Fruit fly (Drosophila melanogaster) whole organism, embryonic: Measurements from ENCODE around the gene CG6610.
A peak's percentile ranks its signal among the peaks of the same experiment; 100 is the strongest.

Experiments used
- Ada2b ChIP-seq: fragments of 200-800 bp; sonication (Bioruptor generic); IDR thresholded peaks from 2 replicates; pipeline ENCODE4 v1.3.6; 2022; ENCODE audit warnings: missing biosample characterization, missing genetic modification characterization
- BEAF-32 ChIP-seq: fragments of 200-800 bp; sonication (Bioruptor generic); optimal IDR thresholded peaks from 3 replicates; lab custom pipeline; 2017; ENCODE audit warnings: missing biosample characterization, missing genetic modification characterization, mild to moderate bottlenecking, moderate library complexity, missing genetic modification reagents
- CG10431 ChIP-seq: fragments of 200-800 bp; sonication (Bioruptor generic); optimal IDR thresholded peaks from 3 replicates; lab custom pipeline; 2018; ENCODE audit warnings: missing biosample characterization, mild to moderate bottlenecking, missing genetic modification characterization
- CG11560 ChIP-seq: fragments of 200-800 bp; sonication (Bioruptor generic); IDR thresholded peaks from 3 replicates; pipeline ENCODE4 v1.3.6; 2022; ENCODE audit warnings: missing biosample characterization, missing genetic modification characterization
- CG12104 ChIP-seq: fragments of 200-800 bp; sonication (Bioruptor generic); optimal IDR thresholded peaks from 3 replicates; lab custom pipeline; 2016; ENCODE audit warnings: missing biosample characterization, missing genetic modification characterization
- CG14014 ChIP-seq: fragments of 200-800 bp; sonication (Bioruptor generic); IDR thresholded peaks from 2 replicates; pipeline ENCODE4 v1.3.6; 2022; ENCODE audit warnings: missing biosample characterization, missing genetic modification characterization
- CG14050 ChIP-seq: fragments of 200-800 bp; sonication (Bioruptor generic); IDR thresholded peaks from 3 replicates; pipeline ENCODE4 v1.3.6; 2022; ENCODE audit warnings: missing biosample characterization, missing genetic modification characterization
- CG15514 ChIP-seq: fragments of 200-800 bp; sonication (Bioruptor generic); optimal IDR thresholded peaks from 3 replicates; lab custom pipeline; 2017; ENCODE audit warnings: missing biosample characterization, missing genetic modification characterization, mild to moderate bottlenecking, moderate library complexity, missing genetic modification reagents
- CG15696 ChIP-seq: fragments of 200-800 bp; sonication (Bioruptor generic); optimal IDR thresholded peaks from 2 replicates; lab custom pipeline; 2019; ENCODE audit warnings: missing biosample characterization, mild to moderate bottlenecking, missing genetic modification characterization, moderate library complexity
- CG17612 ChIP-seq: fragments of 200-800 bp; sonication (Bioruptor generic); IDR thresholded peaks from 2 replicates; pipeline ENCODE4 v1.3.6; 2022; ENCODE audit warnings: missing biosample characterization, missing genetic modification characterization
- CG18764 ChIP-seq: fragments of 200-800 bp; sonication (Bioruptor generic); optimal IDR thresholded peaks from 3 replicates; lab custom pipeline; 2016; ENCODE audit warnings: missing biosample characterization, missing genetic modification characterization
- CG2120 ChIP-seq: fragments of 200-800 bp; sonication (Bioruptor generic); optimal IDR thresholded peaks from 3 replicates; lab custom pipeline; 2016; ENCODE audit warnings: missing biosample characterization, missing genetic modification characterization
- CG3065 ChIP-seq: fragments of 200-800 bp; sonication (Bioruptor generic); optimal IDR thresholded peaks from 2 replicates; lab custom pipeline; 2016; ENCODE audit warnings: missing biosample characterization, missing genetic modification characterization
- CG31224 ChIP-seq: fragments of 200-800 bp; sonication (Bioruptor generic); IDR thresholded peaks from 2 replicates; pipeline ENCODE4 v1.3.6; 2022; ENCODE audit warnings: missing biosample characterization, missing genetic modification characterization
- CG3847 ChIP-seq: fragments of 200-800 bp; sonication (Bioruptor generic); IDR thresholded peaks from 2 replicates; pipeline ENCODE4 v1.3.6; 2022; ENCODE audit warnings: missing biosample characterization, missing genetic modification characterization
- CG4328 ChIP-seq: fragments of 200-800 bp; sonication (Bioruptor generic); optimal IDR thresholded peaks from 3 replicates; lab custom pipeline; 2017; ENCODE audit warnings: missing biosample characterization, missing genetic modification reagents, missing genetic modification characterization
- CG6272 ChIP-seq: fragments of 200-800 bp; sonication (Bioruptor generic); IDR thresholded peaks from 2 replicates; pipeline ENCODE4 v1.3.6; 2022; ENCODE audit warnings: missing biosample characterization, missing genetic modification characterization
- CG6683 ChIP-seq: fragments of 200-800 bp; sonication (Bioruptor generic); optimal IDR thresholded peaks from 2 replicates; lab custom pipeline; 2017; ENCODE audit warnings: missing biosample characterization, mild to moderate bottlenecking, missing genetic modification characterization, missing genetic modification reagents
- CG7745 ChIP-seq: fragments of 200-800 bp; sonication (Bioruptor generic); optimal IDR thresholded peaks from 2 replicates; lab custom pipeline; 2018; ENCODE audit warnings: missing biosample characterization, mild to moderate bottlenecking, missing genetic modification characterization, moderate library complexity
- CG8478 ChIP-seq: fragments of >200 bp; optimal IDR thresholded peaks from 2 replicates; lab custom pipeline; 2018
- Dek ChIP-seq: fragments of 200-800 bp; sonication (Bioruptor generic); optimal IDR thresholded peaks from 3 replicates; lab custom pipeline; 2019; ENCODE audit warnings: missing biosample characterization, mild to moderate bottlenecking, missing genetic modification characterization, moderate library complexity
- Elba2 ChIP-seq: fragments of 200-800 bp; sonication (Bioruptor generic); optimal IDR thresholded peaks from 3 replicates; lab custom pipeline; 2016; ENCODE audit warnings: missing biosample characterization, missing genetic modification characterization
- Ets65A ChIP-seq: fragments of 200-800 bp; sonication (Bioruptor generic); peaks from one replicate; lab custom pipeline; 2016; ENCODE audit warnings: missing biosample characterization, missing genetic modification characterization
- Fer3 ChIP-seq: fragments of 200-800 bp; sonication (Bioruptor generic); optimal IDR thresholded peaks from 2 replicates; lab custom pipeline; 2018; ENCODE audit warnings: missing biosample characterization, mild to moderate bottlenecking, missing genetic modification characterization, moderate library complexity
- HmgZ ChIP-seq: fragments of 200-800 bp; sonication (Bioruptor generic); optimal IDR thresholded peaks from 2 replicates; lab custom pipeline; 2018; ENCODE audit warnings: missing biosample characterization, mild to moderate bottlenecking, missing genetic modification characterization
- Hmr ChIP-seq: fragments of 200-800 bp; sonication (Bioruptor generic); optimal IDR thresholded peaks from 3 replicates; lab custom pipeline; 2017; ENCODE audit warnings: mild to moderate bottlenecking, missing biosample characterization, missing genetic modification reagents, missing genetic modification characterization
- Hmx ChIP-seq: fragments of 200-800 bp; sonication (Bioruptor generic); optimal IDR thresholded peaks from 2 replicates; lab custom pipeline; 2016; ENCODE audit warnings: missing biosample characterization, missing genetic modification characterization
- Myb ChIP-seq: fragments of 200-800 bp; sonication (Bioruptor generic); optimal IDR thresholded peaks from 2 replicates; lab custom pipeline; 2016; ENCODE audit warnings: missing biosample characterization, missing genetic modification characterization
- Nf-YC ChIP-seq: fragments of 200-800 bp; optimal IDR thresholded peaks from 3 replicates; lab custom pipeline; 2019; ENCODE audit warnings: missing biosample characterization, mild to moderate bottlenecking, missing genetic modification characterization, moderate library complexity
- Opbp ChIP-seq: fragments of 200-800 bp; sonication (Bioruptor generic); IDR thresholded peaks from 3 replicates; pipeline ENCODE4 v1.3.6; 2022; ENCODE audit warnings: missing biosample characterization, missing genetic modification characterization; ENCODE audit not compliant: partially characterized antibody
- Ssrp ChIP-seq: fragments of 200-800 bp; sonication (Bioruptor generic); optimal IDR thresholded peaks from 2 replicates; lab custom pipeline; 2018; ENCODE audit warnings: missing biosample characterization, mild to moderate bottlenecking, missing genetic modification characterization, moderate library complexity
- Taf1 ChIP-seq: fragments of 200-800 bp; sonication (Bioruptor generic); IDR thresholded peaks from 2 replicates; pipeline ENCODE4 v1.3.6; 2022; ENCODE audit warnings: missing biosample characterization, missing genetic modification characterization
- Usf ChIP-seq: fragments of 200-800 bp; sonication (Bioruptor generic); optimal IDR thresholded peaks from 2 replicates; lab custom pipeline; 2017; ENCODE audit warnings: missing genotype, missing biosample characterization, missing genetic modification characterization
- chn ChIP-seq: fragments of 200-800 bp; sonication (Bioruptor generic); optimal IDR thresholded peaks from 2 replicates; lab custom pipeline; 2016; ENCODE audit warnings: missing biosample characterization, missing genetic modification characterization
- crp ChIP-seq, 2 experiments: fragments of 200-800 bp; sonication (Bioruptor generic); optimal IDR thresholded peaks; 2 replicates in 1 of 2; 3 replicates in 1 of 2; lab custom pipeline; 2017; ENCODE audit warnings: missing biosample characterization in 2 of 2, missing genetic modification characterization in 2 of 2, mild to moderate bottlenecking in 1 of 2, moderate library complexity in 1 of 2
- dmrt99B ChIP-seq: fragments of 200-800 bp; sonication (Bioruptor generic); optimal IDR thresholded peaks from 2 replicates; lab custom pipeline; 2018; ENCODE audit warnings: missing biosample characterization, mild to moderate bottlenecking, missing genetic modification characterization, moderate library complexity
- gem ChIP-seq: fragments of 200-800 bp; sonication (Bioruptor generic); optimal IDR thresholded peaks from 2 replicates; lab custom pipeline; 2019; ENCODE audit warnings: missing biosample characterization, mild to moderate bottlenecking, missing genetic modification characterization, moderate library complexity
- gfzf ChIP-seq: fragments of 200-800 bp; sonication (Bioruptor generic); optimal IDR thresholded peaks from 2 replicates; lab custom pipeline; 2016; ENCODE audit warnings: missing biosample characterization, mild to moderate bottlenecking, missing genetic modification characterization, moderate library complexity
- ham ChIP-seq: fragments of 200-800 bp; sonication (Bioruptor generic); IDR thresholded peaks from 2 replicates; pipeline ENCODE4 v1.3.6; 2022; ENCODE audit warnings: missing biosample characterization, missing genetic modification characterization
- jumu ChIP-seq: fragments of 200-800 bp; sonication (Bioruptor generic); optimal IDR thresholded peaks from 3 replicates; lab custom pipeline; 2016; ENCODE audit warnings: missing biosample characterization, missing genetic modification characterization
- lab ChIP-seq: fragments of 200-800 bp; sonication (Bioruptor generic); optimal IDR thresholded peaks from 3 replicates; lab custom pipeline; 2017; ENCODE audit warnings: missing biosample characterization, missing genetic modification characterization, mild to moderate bottlenecking, moderate library complexity, missing genetic modification reagents
- lola ChIP-seq, 3 experiments: fragments of >200 bp in 2 of 3; fragments of 200-800 bp in 1 of 3; sonication (Bioruptor generic) in 1 of 3; optimal IDR thresholded peaks; 2 replicates each; lab custom pipeline; 2017 to 2019; ENCODE audit warnings: missing biosample characterization in 3 of 3, missing genetic modification characterization in 3 of 3, mild to moderate bottlenecking in 1 of 3, moderate library complexity in 1 of 3
- mirr ChIP-seq: fragments of 200-800 bp; sonication (Bioruptor generic); optimal IDR thresholded peaks from 3 replicates; lab custom pipeline; 2018; ENCODE audit warnings: missing biosample characterization, mild to moderate bottlenecking, missing genetic modification characterization
- otp ChIP-seq: fragments of 200-800 bp; sonication (Bioruptor generic); IDR thresholded peaks from 3 replicates; pipeline ENCODE4, ENCODE4 v1.3.6; 2022; ENCODE audit warnings: missing biosample characterization, missing genetic modification characterization
- p53 ChIP-seq: fragments of 200-800 bp; sonication (Bioruptor generic); optimal IDR thresholded peaks from 2 replicates; lab custom pipeline; 2016; ENCODE audit warnings: missing biosample characterization, missing genetic modification characterization
- rib ChIP-seq: fragments of 200-800 bp; sonication (Bioruptor generic); IDR thresholded peaks from 2 replicates; pipeline ENCODE4 v1.3.6; 2022; ENCODE audit warnings: missing biosample characterization, missing genetic modification characterization
- sug ChIP-seq: fragments of 200-800 bp; optimal IDR thresholded peaks from 2 replicates; lab custom pipeline; 2019; ENCODE audit warnings: missing biosample characterization, mild to moderate bottlenecking, missing genetic modification characterization, moderate library complexity
- usp ChIP-seq: fragments of >200 bp; optimal IDR thresholded peaks from 2 replicates; lab custom pipeline; 2017; ENCODE audit warnings: missing biosample characterization, missing genetic modification characterization
- wdn ChIP-seq: fragments of 200-800 bp; sonication (Bioruptor generic); IDR thresholded peaks from 2 replicates; pipeline ENCODE4 v1.3.6; 2022; ENCODE audit warnings: missing biosample characterization, missing genetic modification characterization

CG6610 gene

DNA sequence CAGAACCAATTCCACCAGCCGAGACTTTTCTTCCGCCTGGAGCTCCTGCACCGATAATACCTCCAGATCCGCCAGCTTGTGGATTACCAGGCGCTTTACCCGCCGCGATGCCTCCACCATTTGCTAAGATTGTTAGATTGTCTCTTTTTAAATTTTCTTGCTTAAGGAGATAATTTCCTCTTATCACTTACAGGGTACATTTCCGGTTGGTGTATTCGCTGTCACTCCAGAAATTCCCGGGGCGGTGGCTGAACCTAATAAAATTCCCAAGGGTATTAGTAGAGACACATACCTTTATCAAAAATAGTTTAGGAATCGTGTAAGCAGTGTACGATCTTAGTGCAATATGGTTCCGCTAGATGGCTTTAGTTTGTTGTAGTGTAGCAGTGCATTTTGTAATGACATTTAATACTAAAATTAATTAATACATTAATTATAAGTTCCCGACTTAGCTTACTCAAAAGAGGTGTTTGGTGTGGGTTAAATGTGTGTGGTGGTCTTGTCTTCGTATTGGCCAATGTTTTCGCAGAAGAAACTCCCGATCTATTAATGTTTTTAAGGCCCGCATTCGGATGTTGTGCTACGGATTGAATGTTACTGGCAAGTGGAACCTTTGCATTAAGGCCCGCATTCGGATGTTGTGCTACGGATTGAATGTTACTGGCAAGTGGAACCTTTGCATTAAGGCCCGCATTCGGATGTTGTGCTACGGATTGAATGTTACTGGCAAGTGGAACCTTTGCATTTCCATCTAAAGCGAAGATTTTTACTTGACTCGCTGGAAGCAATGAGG lies 49.5 kb downstream of the CG6610 start (continued):
- TF ChIP-seq sug (tag; lab: Kevin White, UChicago) = no peak
- TF ChIP-seq crp (GFP tag; optimal IDR thresholded peaks at IDR 0.05; lab: Kevin White, UChicago) = peak in 1 of 2 experiments; percentile 22
- TF ChIP-seq p53 (GFP tag; lab: Kevin White, UChicago) = peak; percentile 70
- TF ChIP-seq CG31224 (GFP tag; lab: Robert Waterston, UW) = peak; percentile 68
- TF ChIP-seq wdn = peak; percentile 49; the same call in 1 of the 2 replicates
- peak; percentile 26 for TF ChIP-seq gfzf (GFP tag; lab: Kevin White, UChicago)
- TF ChIP-seq CG15696 (tag; lab: Kevin White, UChicago) = peak; percentile 35
- TF ChIP-seq Hmr (GFP tag; lab: Kevin White, UChicago) = peak; percentile 86
- peak; percentile 55 for TF ChIP-seq dmrt99B (tag; lab: Kevin White, UChicago)
- TF ChIP-seq CG10431 (GFP tag; lab: Kevin White, UChicago) = peak; percentile 54
- TF ChIP-seq CG6683 (GFP tag; lab: Kevin White, UChicago) = peak; percentile 61
- TF ChIP-seq CG8478 = no peak
- TF ChIP-seq Taf1 = peak; percentile 42
- peak; percentile 6 for TF ChIP-seq Usf (GFP tag; lab: Kevin White, UChicago)
- TF ChIP-seq Hmx (GFP tag; lab: Kevin White, UChicago) = no peak
- TF ChIP-seq CG3065 = no peak
- TF ChIP-seq CG4328 (GFP tag; lab: Kevin White, UChicago) = peak; percentile 81
- TF ChIP-seq otp (GFP tag; lab: Robert Waterston, UW) = peak; percentile 92
- no peak for TF ChIP-seq jumu (GFP tag; lab: Kevin White, UChicago)
- TF ChIP-seq ham (GFP tag; lab: Robert Waterston, UW) = no peak
- peak; percentile 38 for TF ChIP-seq HmgZ (tag; lab: Kevin White, UChicago)
- no peak for TF ChIP-seq CG17612
- no peak for TF ChIP-seq Opbp
- TF ChIP-seq CG12104 (GFP tag; lab: Kevin White, UChicago) = peak; percentile 75
- TF ChIP-seq Ets65A = peak; percentile 100
- TF ChIP-seq lab (GFP tag; lab: Kevin White, UChicago) = peak; percentile 94
- TF ChIP-seq CG2120 (GFP tag; lab: Kevin White, UChicago) = no peak
- peak; percentile 67 for TF ChIP-seq CG3847
- peak; percentile 55 for TF ChIP-seq CG6272 (GFP tag; lab: Robert Waterston, UW)
- no peak for TF ChIP-seq chn (GFP tag; lab: Kevin White, UChicago)
- peak; percentile 42 for TF ChIP-seq gem (tag; lab: Kevin White, UChicago)
- TF ChIP-seq CG11560 = no peak
- peak; percentile 52 for TF ChIP-seq Nf-YC (tag; lab: Kevin White, UChicago)
- peak; percentile 13 for TF ChIP-seq Ssrp (tag; lab: Kevin White, UChicago)
- TF ChIP-seq usp = no peak
- TF ChIP-seq Elba2 (GFP tag; lab: Kevin White, UChicago) = peak; percentile 52
- TF ChIP-seq Myb (GFP tag; lab: Kevin White, UChicago) = peak; percentile 26
- peak; percentile 75 for TF ChIP-seq Fer3 (tag; lab: Kevin White, UChicago)
- TF ChIP-seq Dek (tag; lab: Kevin White, UChicago) = no peak
- TF ChIP-seq CG18764 (GFP tag; lab: Kevin White, UChicago) = peak; percentile 67
- peak; percentile 79 for TF ChIP-seq CG14050 (GFP tag; lab: Robert Waterston, UW)
- TF ChIP-seq mirr = peak; percentile 84
- peak; percentile 80 for TF ChIP-seq CG15514 (GFP tag; lab: Kevin White, UChicago)
- peak; percentile 28 for TF ChIP-seq BEAF-32 (GFP tag; lab: Kevin White, UChicago)
- TF ChIP-seq CG7745 = no peak
- TF ChIP-seq CG14014 (GFP tag; lab: Robert Waterston, UW) = peak; percentile 70; the same call in 1 of the 2 replicates
- no peak for TF ChIP-seq rib (GFP tag; lab: Robert Waterston, UW)
- TF ChIP-seq Ada2b = peak; percentile 69; the same call in 1 of the 2 replicates
- peak in 1 of 3 experiments; percentile 76 for TF ChIP-seq lola (GFP tag; optimal IDR thresholded peaks at IDR 0.05; lab: Kevin White, UChicago)
